Worm (Caenorhabditis elegans) whole organism, early embryonic: ENCODE results near the gene cdr-7.

ENCODE experiments used
- ceh-36 ChIP-seq: sonication (generic microtip); optimal IDR thresholded peaks from 2 replicates; lab custom pipeline; 2016; ENCODE audit warnings: missing genetic modification characterization, inconsistent platforms, missing compliant biosample characterization
- hmbx-1 ChIP-seq: sonication (generic microtip); optimal IDR thresholded peaks from 2 replicates; lab custom pipeline; 2016; ENCODE audit warnings: mild to moderate bottlenecking, missing genetic modification characterization, missing compliant biosample characterization

DNA sequence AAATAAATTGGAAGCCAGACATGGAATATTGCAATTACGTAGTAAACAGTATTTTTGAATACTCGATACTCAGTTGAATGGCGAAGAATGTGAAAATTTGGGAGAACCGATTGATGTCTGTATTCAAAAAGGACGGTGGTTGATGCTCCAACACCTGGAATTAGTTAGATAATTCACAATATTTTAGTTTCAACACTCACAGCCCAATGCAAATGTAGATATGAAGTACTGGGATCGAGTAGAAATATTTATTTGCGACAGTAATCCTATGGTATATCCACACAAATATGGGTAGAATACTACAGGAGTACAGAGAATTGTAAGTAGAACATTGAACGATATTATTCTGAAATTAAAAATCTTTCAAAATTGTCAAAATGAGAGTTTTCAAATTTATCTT lies 21.2 kb upstream of the cdr-7 start:
- TF ChIP-seq ceh-36 (tag; lab: Kevin White, UChicago) (no peak), hmbx-1 (tag; lab: Kevin White, UChicago) (no peak)
